Fruit fly (Drosophila melanogaster) whole organism, embryonic: ENCODE data around the gene Pp2C1.

Experiments used
- Adf1 ChIP-seq: fragments of 200-800 bp; sonication (Bioruptor generic); IDR thresholded peaks from 2 replicates; pipeline ENCODE4 v1.3.6; 2022; ENCODE audit warnings: missing biosample characterization, missing genetic modification characterization
- CG1024 ChIP-seq: fragments of 200-800 bp; sonication (Bioruptor generic); IDR thresholded peaks from 2 replicates; pipeline ENCODE4 v1.3.6; 2022; ENCODE audit warnings: missing biosample characterization, missing genetic modification characterization
- CG11696 ChIP-seq: fragments of 200-800 bp; sonication (Bioruptor generic); IDR thresholded peaks from 2 replicates; pipeline ENCODE4 v1.3.6; 2022; ENCODE audit warnings: missing biosample characterization, missing genetic modification characterization
- CG12942 ChIP-seq: fragments of 200-800 bp; sonication (Bioruptor generic); optimal IDR thresholded peaks from 3 replicates; lab custom pipeline; 2016; ENCODE audit warnings: missing biosample characterization, missing genetic modification characterization
- CG13287 ChIP-seq: fragments of 200-800 bp; sonication (Bioruptor generic); IDR thresholded peaks from 2 replicates; pipeline ENCODE4 v1.3.6; 2022; ENCODE audit warnings: missing biosample characterization, missing genetic modification characterization; ENCODE audit not compliant: partially characterized antibody
- CG15073 ChIP-seq: fragments of 200-800 bp; sonication (Bioruptor generic); optimal IDR thresholded peaks from 2 replicates; lab custom pipeline; 2016; ENCODE audit warnings: missing biosample characterization, missing genetic modification characterization
- CG17359 ChIP-seq: fragments of 200-800 bp; sonication (Bioruptor generic); optimal IDR thresholded peaks from 3 replicates; lab custom pipeline; 2018; ENCODE audit warnings: missing biosample characterization, mild to moderate bottlenecking, missing genetic modification characterization, moderate library complexity
- CG18619 ChIP-seq: fragments of 200-800 bp; sonication (Bioruptor generic); optimal IDR thresholded peaks from 3 replicates; lab custom pipeline; 2017; ENCODE audit warnings: missing biosample characterization, mild to moderate bottlenecking, missing genetic modification characterization
- CG2116 ChIP-seq: fragments of 200-800 bp; sonication (Bioruptor generic); optimal IDR thresholded peaks from 3 replicates; lab custom pipeline; 2018; ENCODE audit warnings: missing biosample characterization, mild to moderate bottlenecking, missing genetic modification characterization
- CG3163 ChIP-seq: fragments of 200-800 bp; sonication (Bioruptor generic); optimal IDR thresholded peaks from 3 replicates; lab custom pipeline; 2016; ENCODE audit warnings: missing biosample characterization, missing genetic modification characterization
- CG34376 ChIP-seq: fragments of 200-800 bp; sonication (Bioruptor generic); optimal IDR thresholded peaks from 2 replicates; lab custom pipeline; 2018; ENCODE audit warnings: missing biosample characterization, mild to moderate bottlenecking, missing genetic modification characterization
- CG6175 ChIP-seq: fragments of 200-800 bp; sonication (Bioruptor generic); IDR thresholded peaks from 3 replicates; pipeline ENCODE4 v1.3.6; 2022; ENCODE audit warnings: missing biosample characterization, missing genetic modification characterization
- CG7556 ChIP-seq: fragments of 200-800 bp; sonication (Bioruptor generic); optimal IDR thresholded peaks from 2 replicates; lab custom pipeline; 2017; ENCODE audit warnings: missing biosample characterization, mild to moderate bottlenecking, missing genetic modification characterization
- CG7963 ChIP-seq: fragments of 200-800 bp; sonication (Bioruptor generic); IDR thresholded peaks from 3 replicates; pipeline ENCODE4 v1.3.6; 2022; ENCODE audit warnings: missing biosample characterization, missing genetic modification characterization; ENCODE audit not compliant: partially characterized antibody
- CG8359 ChIP-seq: fragments of 200-800 bp; sonication (Bioruptor generic); optimal IDR thresholded peaks from 2 replicates; lab custom pipeline; 2017; ENCODE audit warnings: missing biosample characterization, mild to moderate bottlenecking, missing genetic modification characterization, borderline replicate concordance
- CG9797 ChIP-seq: fragments of 200-800 bp; sonication (Bioruptor generic); optimal IDR thresholded peaks from 3 replicates; lab custom pipeline; 2018; ENCODE audit warnings: missing biosample characterization, mild to moderate bottlenecking, missing genetic modification characterization
- CHES-1-like ChIP-seq: fragments of 200-800 bp; sonication (Bioruptor generic); optimal IDR thresholded peaks from 2 replicates; lab custom pipeline; 2016; ENCODE audit warnings: missing biosample characterization, missing genetic modification characterization
- CTCF ChIP-seq: fragments of 200-800 bp; sonication (Bioruptor generic); optimal IDR thresholded peaks from 2 replicates; lab custom pipeline; 2017; ENCODE audit warnings: missing biosample characterization, mild to moderate bottlenecking, missing genetic modification characterization, moderate library complexity
- CkIIα-i1 ChIP-seq: fragments of 200-800 bp; sonication (Bioruptor generic); IDR thresholded peaks from 2 replicates; pipeline ENCODE4 v1.3.6; 2022; ENCODE audit warnings: missing biosample characterization, missing genetic modification characterization
- Dip2 ChIP-seq: fragments of 200-800 bp; sonication (Bioruptor generic); IDR thresholded peaks from 2 replicates; pipeline ENCODE4 v1.3.6; 2022; ENCODE audit warnings: missing biosample characterization, missing genetic modification characterization
- Doc3 ChIP-seq: fragments of 200-800 bp; sonication (Bioruptor generic); IDR thresholded peaks from 3 replicates; pipeline ENCODE4 v1.3.6; 2022; ENCODE audit warnings: missing biosample characterization, missing genetic modification characterization; ENCODE audit not compliant: partially characterized antibody
- E2f1 ChIP-seq: fragments of 200-800 bp; sonication (Bioruptor generic); IDR thresholded peaks from 2 replicates; pipeline ENCODE4 v1.3.6; 2022; ENCODE audit warnings: missing biosample characterization, missing genetic modification characterization
- Eip74EF ChIP-seq, 2 experiments: fragments of 200-800 bp in 1 of 2; fragments of >200 bp in 1 of 2; sonication (Bioruptor generic) in 1 of 2; optimal IDR thresholded peaks; 2 replicates each; lab custom pipeline; 2017 to 2019; ENCODE audit warnings: missing biosample characterization in 2 of 2, missing genetic modification characterization in 2 of 2, mild to moderate bottlenecking in 1 of 2, moderate library complexity in 1 of 2
- Elba2 ChIP-seq: fragments of 200-800 bp; sonication (Bioruptor generic); optimal IDR thresholded peaks from 3 replicates; lab custom pipeline; 2016; ENCODE audit warnings: missing biosample characterization, missing genetic modification characterization
- Fer1 ChIP-seq: fragments of 200-800 bp; sonication (Bioruptor generic); optimal IDR thresholded peaks from 2 replicates; lab custom pipeline; 2017; ENCODE audit warnings: missing biosample characterization, mild to moderate bottlenecking, missing genetic modification characterization
- H2.0 ChIP-seq: fragments of 200-800 bp; sonication (Bioruptor generic); IDR thresholded peaks from 2 replicates; pipeline ENCODE4 v1.3.6; 2022; ENCODE audit warnings: missing biosample characterization, missing genetic modification characterization
- Hey ChIP-seq: fragments of 200-800 bp; sonication (Bioruptor generic); optimal IDR thresholded peaks from 3 replicates; lab custom pipeline; 2018; ENCODE audit warnings: missing biosample characterization, mild to moderate bottlenecking, missing genetic modification characterization
- HmgD ChIP-seq: fragments of 200-800 bp; sonication (Bioruptor generic); optimal IDR thresholded peaks from 3 replicates; lab custom pipeline; 2016; ENCODE audit warnings: missing biosample characterization, missing genetic modification characterization
- Mad ChIP-seq: fragments of 200-800 bp; sonication (Bioruptor generic); optimal IDR thresholded peaks from 2 replicates; lab custom pipeline; 2016; ENCODE audit warnings: missing biosample characterization, missing genetic modification characterization
- Med ChIP-seq: fragments of 200-800 bp; sonication (Bioruptor generic); peaks from one replicate; lab custom pipeline; 2016; ENCODE audit warnings: missing biosample characterization, missing genetic modification characterization, mild to moderate bottlenecking, inconsistent platforms, moderate library complexity
- al ChIP-seq: fragments of 200-800 bp; sonication (Bioruptor generic); IDR thresholded peaks from 2 replicates; pipeline ENCODE4 v1.3.6; 2022; ENCODE audit warnings: missing biosample characterization, missing genetic modification characterization
- bigmax ChIP-seq: fragments of 200-800 bp; sonication (Bioruptor generic); optimal IDR thresholded peaks from 2 replicates; lab custom pipeline; 2018; ENCODE audit warnings: missing biosample characterization, mild to moderate bottlenecking, missing genetic modification characterization
- cad ChIP-seq: fragments of >200 bp; optimal IDR thresholded peaks from 2 replicates; lab custom pipeline; 2017; ENCODE audit warnings: missing biosample characterization, missing genetic modification characterization
- chif ChIP-seq, 2 experiments: fragments of 200-800 bp; sonication (Bioruptor generic); optimal IDR thresholded peaks; 3 replicates each; lab custom pipeline; 2016; ENCODE audit warnings: missing biosample characterization in 2 of 2, missing genetic modification characterization in 2 of 2
- crc ChIP-seq: fragments of 200-800 bp; sonication (Bioruptor generic); optimal IDR thresholded peaks from 2 replicates; lab custom pipeline; 2016; ENCODE audit warnings: missing biosample characterization, missing genetic modification characterization
- cwo ChIP-seq: fragments of 200-800 bp; sonication (Bioruptor generic); optimal IDR thresholded peaks from 3 replicates; lab custom pipeline; 2017; ENCODE audit warnings: missing biosample characterization, missing genetic modification characterization, mild to moderate bottlenecking, moderate library complexity, missing genetic modification reagents
- dmrt11E ChIP-seq: fragments of 200-800 bp; sonication (Bioruptor generic); optimal IDR thresholded peaks from 3 replicates; lab custom pipeline; 2018; ENCODE audit warnings: missing biosample characterization, mild to moderate bottlenecking, missing genetic modification characterization, moderate library complexity
- exex ChIP-seq: fragments of 200-800 bp; sonication (Bioruptor generic); optimal IDR thresholded peaks from 4 replicates; lab custom pipeline; 2018; ENCODE audit warnings: missing biosample characterization, mild to moderate bottlenecking, missing genetic modification characterization, moderate library complexity
- fd3F ChIP-seq: fragments of 200-800 bp; sonication (Bioruptor generic); optimal IDR thresholded peaks from 2 replicates; lab custom pipeline; 2018; ENCODE audit warnings: missing biosample characterization, mild to moderate bottlenecking, missing genetic modification characterization, moderate library complexity
- gfzf ChIP-seq: fragments of 200-800 bp; sonication (Bioruptor generic); optimal IDR thresholded peaks from 2 replicates; lab custom pipeline; 2016; ENCODE audit warnings: missing biosample characterization, mild to moderate bottlenecking, missing genetic modification characterization, moderate library complexity
- insv ChIP-seq, 2 experiments: fragments of 200-800 bp; sonication (Bioruptor generic); optimal IDR thresholded peaks; 3 replicates each; lab custom pipeline; 2016 to 2018; ENCODE audit warnings: missing biosample characterization in 2 of 2, missing genetic modification characterization in 2 of 2
- inv ChIP-seq: fragments of 200-800 bp; sonication (Bioruptor generic); IDR thresholded peaks from 2 replicates; pipeline ENCODE4 v1.3.6; 2022; ENCODE audit warnings: missing biosample characterization, missing genetic modification characterization; ENCODE audit not compliant: partially characterized antibody
- jigr1 ChIP-seq: fragments of 200-800 bp; sonication (Bioruptor generic); IDR thresholded peaks from 3 replicates; pipeline ENCODE4 v1.3.6; 2022; ENCODE audit warnings: missing biosample characterization, missing genetic modification characterization
- jumu ChIP-seq: fragments of 200-800 bp; sonication (Bioruptor generic); optimal IDR thresholded peaks from 3 replicates; lab custom pipeline; 2016; ENCODE audit warnings: missing biosample characterization, missing genetic modification characterization
- otp ChIP-seq: fragments of 200-800 bp; sonication (Bioruptor generic); IDR thresholded peaks from 3 replicates; pipeline ENCODE4, ENCODE4 v1.3.6; 2022; ENCODE audit warnings: missing biosample characterization, missing genetic modification characterization
- sens-2 ChIP-seq: fragments of 200-800 bp; sonication (Bioruptor generic); IDR thresholded peaks from 2 replicates; pipeline ENCODE4 v1.3.6; 2022; ENCODE audit warnings: missing biosample characterization, missing genetic modification characterization
- slbo ChIP-seq: fragments of 200-800 bp; sonication (Bioruptor generic); IDR thresholded peaks from 2 replicates; pipeline ENCODE4 v1.3.6; 2022; ENCODE audit warnings: missing biosample characterization, missing genetic modification characterization
- sob ChIP-seq: fragments of 200-800 bp; sonication (Bioruptor generic); IDR thresholded peaks from 2 replicates; pipeline ENCODE4 v1.3.6; 2022; ENCODE audit warnings: missing biosample characterization, missing genetic modification characterization
- stwl ChIP-seq: fragments of 200-800 bp; sonication (Bioruptor generic); optimal IDR thresholded peaks from 3 replicates; lab custom pipeline; 2018; ENCODE audit warnings: missing biosample characterization, mild to moderate bottlenecking, missing genetic modification characterization, moderate library complexity
- tna ChIP-seq: fragments of 200-800 bp; sonication (Bioruptor generic); IDR thresholded peaks from 2 replicates; pipeline ENCODE4 v1.3.6; 2022; ENCODE audit warnings: missing biosample characterization, missing genetic modification characterization; ENCODE audit not compliant: partially characterized antibody
- zen ChIP-seq: fragments of 200-800 bp; sonication (Bioruptor generic); optimal IDR thresholded peaks from 3 replicates; lab custom pipeline; 2018; ENCODE audit warnings: missing biosample characterization, mild to moderate bottlenecking, missing genetic modification characterization, moderate library complexity

The Pp2C1 gene

DNA sequence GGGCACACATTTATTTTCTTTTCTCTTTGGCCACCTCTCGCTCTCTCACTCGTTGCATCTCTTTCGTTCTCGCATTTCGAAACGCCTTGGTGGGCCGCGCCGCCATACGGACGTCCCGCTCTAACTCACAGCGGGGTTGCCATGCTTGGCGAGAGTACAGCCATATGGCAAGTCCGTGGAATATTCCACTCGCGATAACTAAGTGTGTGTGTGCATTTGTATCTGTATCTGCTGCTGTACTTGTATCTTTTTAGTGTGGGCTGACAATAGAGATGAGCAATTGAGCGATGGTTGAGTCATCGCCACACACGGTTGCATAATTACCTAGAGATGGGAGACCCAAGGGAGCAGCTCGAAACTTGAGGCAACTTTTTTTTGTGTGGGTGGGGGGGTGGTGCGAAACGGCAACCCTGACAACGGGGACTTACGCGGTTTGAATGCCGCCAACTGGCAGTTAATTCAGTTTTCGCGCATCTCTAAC is 2.2 kb downstream of the Pp2C1 start (continued):
- peak; percentile 79 for TF ChIP-seq Doc3 (GFP tag; lab: Robert Waterston, UW)
- peak; percentile 87 for TF ChIP-seq E2f1 (GFP tag; lab: Robert Waterston, UW)
- TF ChIP-seq CG1024 (GFP tag; lab: Robert Waterston, UW): peak; percentile 67
- peak; percentile 65 for TF ChIP-seq Adf1
- peak; percentile 57 for TF ChIP-seq exex
- peak in 1 of 2 experiments; percentile 65 for TF ChIP-seq insv (GFP tag; optimal IDR thresholded peaks at IDR 0.05; lab: Kevin White, UChicago)
- TF ChIP-seq otp (GFP tag; lab: Robert Waterston, UW): peak; percentile 86
- TF ChIP-seq Fer1 (GFP tag; lab: Kevin White, UChicago): peak; percentile 83
- TF ChIP-seq H2.0 (GFP tag; lab: Robert Waterston, UW): peak; percentile 93
- peak; percentile 98 for TF ChIP-seq stwl (tag; lab: Kevin White, UChicago)
- peak; percentile 88 for TF ChIP-seq sens-2
- TF ChIP-seq inv (GFP tag; lab: Robert Waterston, UW): peak; percentile 80
- peak; percentile 78 for TF ChIP-seq CG18619 (GFP tag; lab: Kevin White, UChicago)
- peak; percentile 96 for TF ChIP-seq slbo (GFP tag; lab: Robert Waterston, UW)
- TF ChIP-seq crc (GFP tag; lab: Kevin White, UChicago): peak; percentile 53
- TF ChIP-seq CG11696: peak; percentile 75
- peak; percentile 82 for TF ChIP-seq fd3F (GFP tag; lab: Kevin White, UChicago)
- TF ChIP-seq CTCF (GFP tag; lab: Kevin White, UChicago): peak; percentile 9
- peak; percentile 74; the same call in 2 of the 3 replicates for TF ChIP-seq CG7963 (GFP tag; lab: Robert Waterston, UW)
- TF ChIP-seq CG12942 (GFP tag; lab: Kevin White, UChicago): peak; percentile 79
- TF ChIP-seq Med (GFP tag; lab: Kevin White, UChicago): peak; percentile 98
- no peak for TF ChIP-seq CG8359 (GFP tag; lab: Kevin White, UChicago)
- peak; percentile 6 for TF ChIP-seq bigmax
- TF ChIP-seq CG6175 (GFP tag; lab: Robert Waterston, UW): peak; percentile 87
- TF ChIP-seq CG2116 (GFP tag; lab: Kevin White, UChicago): peak; percentile 97
- peak; percentile 51; the same call in 1 of the 3 replicates for TF ChIP-seq jigr1
- no peak for TF ChIP-seq Eip74EF (GFP tag; optimal IDR thresholded peaks at IDR 0.05; lab: Kevin White, UChicago)
- TF ChIP-seq cwo (GFP tag; lab: Kevin White, UChicago): peak; percentile 72
- peak; percentile 67 to 82 for TF ChIP-seq chif (GFP tag; optimal IDR thresholded peaks at IDR 0.05; lab: Kevin White, UChicago)
- no peak for TF ChIP-seq CkIIα-i1 (GFP tag; lab: Robert Waterston, UW)
- TF ChIP-seq al (GFP tag; lab: Robert Waterston, UW): peak; percentile 87
- peak; percentile 74 for TF ChIP-seq CG17359
- peak; percentile 76 for TF ChIP-seq CG3163 (GFP tag; lab: Kevin White, UChicago)
- peak; percentile 65 for TF ChIP-seq CG7556 (GFP tag; lab: Kevin White, UChicago)
- peak; percentile 85 for TF ChIP-seq CG13287 (GFP tag; lab: Robert Waterston, UW)
- TF ChIP-seq CG34376 (GFP tag; lab: Kevin White, UChicago): peak; percentile 93
- TF ChIP-seq zen (tag; lab: Kevin White, UChicago): peak; percentile 54
- TF ChIP-seq tna (GFP tag; lab: Robert Waterston, UW): peak; percentile 82
- peak; percentile 58 for TF ChIP-seq dmrt11E
- TF ChIP-seq Hey: peak; percentile 59
- peak; percentile 92 for TF ChIP-seq sob (GFP tag; lab: Robert Waterston, UW)
- TF ChIP-seq Mad (GFP tag; lab: Kevin White, UChicago): peak; percentile 80
- TF ChIP-seq HmgD (GFP tag; lab: Kevin White, UChicago): peak; percentile 92
- no peak for TF ChIP-seq CG15073 (GFP tag; lab: Kevin White, UChicago)
- peak; percentile 72 for TF ChIP-seq CG9797 (GFP tag; lab: Kevin White, UChicago)
- TF ChIP-seq CHES-1-like (GFP tag; lab: Kevin White, UChicago): peak; percentile 91
- TF ChIP-seq jumu (GFP tag; lab: Kevin White, UChicago): peak; percentile 87
- TF ChIP-seq Dip2 (GFP tag; lab: Robert Waterston, UW): no peak
- TF ChIP-seq Elba2 (GFP tag; lab: Kevin White, UChicago): peak; percentile 89
- peak; percentile 59 for TF ChIP-seq gfzf (GFP tag; lab: Kevin White, UChicago)
- TF ChIP-seq cad (GFP tag; lab: Kevin White, UChicago): no peak
